Worm (Caenorhabditis elegans) whole organism, young adult: ENCODE data around the gene cdh-9.

ENCODE experiments used
- F22D6.2 ChIP-seq: sonication (generic microtip); optimal IDR thresholded peaks from 2 replicates; lab custom pipeline; 2016; ENCODE audit warnings: mild to moderate bottlenecking, missing genetic modification characterization, missing compliant biosample characterization
- F33H1.4 ChIP-seq: fragments of 200-800 bp; sonication (Bioruptor generic); IDR thresholded peaks from 2 replicates; pipeline ENCODE4 v1.3.6; 2022; ENCODE audit warnings: missing genetic modification reagents, missing genetic modification characterization, missing compliant biosample characterization
- Y53F4B.3 ChIP-seq: fragments of 200-800 bp; sonication (Bioruptor generic); IDR thresholded peaks from 2 replicates; pipeline ENCODE4 v1.3.6; 2022; ENCODE audit warnings: missing genetic modification reagents, missing genetic modification characterization, missing compliant biosample characterization
- aptf-2 ChIP-seq: fragments of 200-800 bp; sonication (Bioruptor generic); conservative IDR thresholded peaks from 2 replicates; pipeline ENCODE4 v1.3.6; 2022; ENCODE audit warnings: missing genetic modification reagents, missing genetic modification characterization, missing compliant biosample characterization
- gei-17 ChIP-seq: fragments of 200-800 bp; sonication (Bioruptor generic); optimal IDR thresholded peaks from 2 replicates; lab custom pipeline; 2018; ENCODE audit warnings: mild to moderate bottlenecking, missing genetic modification characterization, missing compliant biosample characterization
- lin-26 ChIP-seq: fragments of 200-800 bp; sonication (Bioruptor generic); IDR thresholded peaks from 2 replicates; pipeline ENCODE4 v1.3.6; 2022; ENCODE audit warnings: missing genetic modification reagents, missing genetic modification characterization, missing compliant biosample characterization
- xnd-1 ChIP-seq: sonication (generic microtip); optimal IDR thresholded peaks from 2 replicates; lab custom pipeline; 2016; ENCODE audit warnings: missing genotype, missing genetic modification reagents, missing genetic modification characterization, missing compliant biosample characterization

ce11 chrX:16590230-16590629 lies 4.8 kb upstream of the cdh-9 start:
- TF ChIP-seq lin-26 (GFP tag; lab: Robert Waterston, UW) (peak; percentile 83), Y53F4B.3 (no peak), F33H1.4 (GFP tag; lab: Robert Waterston, UW) (no peak), gei-17 (GFP tag; lab: Kevin White, UChicago) (no peak), F22D6.2 (tag; lab: Kevin White, UChicago) (no peak), xnd-1 (tag; lab: Kevin White, UChicago) (no peak), aptf-2 (no peak)
